Worm (Caenorhabditis elegans) whole organism, mixed stage, embryonic: ENCODE results near the gene lgc-25.

Experiments
- blmp-1 ChIP-seq: fragments of 150-350 bp; optimal IDR thresholded peaks from 2 replicates; lab custom pipeline; 2014; ENCODE audit warnings: missing biosample characterization, missing genetic modification characterization
- pha-4 ChIP-seq: fragments of 150-350 bp; optimal IDR thresholded peaks from 2 replicates; lab custom pipeline; 2018; ENCODE audit warnings: missing biosample characterization, missing genetic modification reagents, missing genetic modification characterization

DNA sequence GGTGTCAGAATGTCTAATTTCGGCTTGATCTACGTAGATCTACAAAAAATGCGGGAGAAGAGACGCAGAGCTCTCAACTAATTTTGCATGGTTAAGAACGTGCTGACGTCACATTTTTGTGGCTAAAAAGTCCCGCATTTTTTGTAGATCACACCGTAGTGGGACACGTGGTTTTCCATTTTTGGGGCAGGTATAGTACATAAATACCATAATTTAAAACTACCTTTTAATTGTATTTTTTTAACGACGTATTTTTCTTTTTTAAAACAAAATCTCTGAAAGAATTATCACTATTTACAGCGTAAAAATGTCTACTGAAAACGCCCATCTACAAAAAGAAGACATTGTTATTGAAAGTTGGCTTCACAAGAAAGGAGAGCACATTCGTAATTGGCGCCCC lies 14.1 kb downstream of the lgc-25 start, which contains the start of gene akt-2:
- no peak for TF ChIP-seq pha-4 (tag; lab: Kevin White, UChicago)
- no peak for TF ChIP-seq blmp-1
